Worm (Caenorhabditis elegans) whole organism, L4 larva: Measurements from ENCODE around the gene F58A4.6.

Experiments
- hmg-1.1 ChIP-seq: fragments of 200-800 bp; sonication (Bioruptor generic); IDR thresholded peaks from 2 replicates; pipeline ENCODE4 v1.3.6; 2022; ENCODE audit warnings: missing genetic modification reagents, missing genetic modification characterization, missing compliant biosample characterization
- lin-13 ChIP-seq: fragments of 150-350 bp; optimal IDR thresholded peaks from 2 replicates; lab custom pipeline; 2014; ENCODE audit warnings: missing biosample characterization, missing genetic modification reagents, missing genetic modification characterization
- lsy-2 ChIP-seq, 2 experiments: fragments of 150-350 bp in 1 of 2; sonication (generic microtip) in 1 of 2; optimal IDR thresholded peaks; 2 replicates each; lab custom pipeline; 2014 to 2017; ENCODE audit warnings: missing biosample characterization in 2 of 2, missing genetic modification characterization in 2 of 2
- mxl-2 ChIP-seq: fragments of 200-800 bp; sonication (Bioruptor generic); conservative IDR thresholded peaks from 2 replicates; pipeline ENCODE4 v1.3.6; 2022; ENCODE audit warnings: missing genetic modification reagents, missing genetic modification characterization, missing compliant biosample characterization
- snpc-1.2 ChIP-seq: fragments of 200-800 bp; sonication (Bioruptor generic); IDR thresholded peaks from 2 replicates; pipeline ENCODE4 v1.3.6; 2022; ENCODE audit warnings: missing genetic modification reagents, missing genetic modification characterization, missing compliant biosample characterization
- snpc-4 ChIP-seq: fragments of 150-350 bp; optimal IDR thresholded peaks from 2 replicates; lab custom pipeline; 2014; ENCODE audit warnings: missing biosample characterization, missing genetic modification characterization
- unc-62 ChIP-seq, 3 experiments: fragments of 150-350 bp in 1 of 3; sonication (generic microtip); optimal IDR thresholded peaks in 2 of 3; peaks in 1 of 3; 1 replicate in 1 of 3; 2 replicates in 2 of 3; lab custom pipeline; 2014 to 2017; ENCODE audit warnings: missing biosample characterization in 3 of 3, missing genetic modification characterization in 3 of 3, missing genetic modification reagents in 3 of 3, missing genotype in 1 of 3

DNA sequence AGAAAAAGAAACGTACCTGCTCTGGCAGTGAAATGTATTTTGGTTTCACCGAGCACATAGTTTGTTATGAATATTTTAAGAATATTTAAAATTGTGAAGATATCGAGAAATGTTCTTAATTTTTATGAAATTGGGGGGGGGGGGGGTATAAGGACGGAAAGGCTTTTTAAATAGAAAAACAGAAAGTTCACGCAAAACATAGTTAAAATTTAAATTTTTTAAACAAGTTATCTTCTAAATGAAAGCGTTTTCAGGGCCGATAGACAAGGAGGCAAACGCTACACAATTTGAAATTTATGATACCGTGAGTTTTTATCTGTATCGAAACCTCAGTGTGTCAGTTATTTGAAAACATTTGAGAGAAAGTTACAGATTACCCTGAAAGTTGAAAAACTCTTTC, 41.5 kb downstream of the F58A4.6 start, which contains the start of gene C15H7.4:
- no peak for TF ChIP-seq lsy-2 (tag; optimal IDR thresholded peaks at IDR 0.05; lab: Kevin White, UChicago)
- TF ChIP-seq hmg-1.1 (GFP tag; lab: Robert Waterston, UW): no peak
- TF ChIP-seq mxl-2 (GFP tag; lab: Robert Waterston, UW): no peak
- no peak for TF ChIP-seq snpc-4 (tag; lab: Kevin White, UChicago)
- no peak for TF ChIP-seq lin-13 (GFP tag; lab: Kevin White, UChicago)
- no peak for TF ChIP-seq snpc-1.2 (GFP tag; lab: Robert Waterston, UW)
- no peak for TF ChIP-seq unc-62 (GFP tag; optimal IDR thresholded peaks at IDR 0.05 in 1 of 2; lab: Kevin White, UChicago)
- no peak for TF ChIP-seq unc-62 (tag; optimal IDR thresholded peaks at IDR 0.05; lab: Kevin White, UChicago)
